Worm (Caenorhabditis elegans) whole organism, L4 larva: ENCODE measurements around the gene sdhb-1.

Source experiments
- ama-1 ChIP-seq: fragments of 150-350 bp; optimal IDR thresholded peaks from 2 replicates; lab custom pipeline; 2014; ENCODE audit warnings: inconsistent platforms, mixed read lengths
- nhr-237 ChIP-seq: sonication (generic microtip); optimal IDR thresholded peaks from 2 replicates; lab custom pipeline; 2017; ENCODE audit warnings: missing biosample characterization, missing genetic modification characterization
- saeg-2 ChIP-seq: fragments of 200-800 bp; sonication (Bioruptor generic); IDR thresholded peaks from 2 replicates; pipeline ENCODE4 v1.3.6; 2022; ENCODE audit warnings: missing genetic modification reagents, missing genetic modification characterization, missing compliant biosample characterization
- skn-1 ChIP-seq: fragments of 150-350 bp; optimal IDR thresholded peaks from 2 replicates; lab custom pipeline; 2014; ENCODE audit warnings: missing biosample characterization, missing genetic modification characterization
- snpc-4 ChIP-seq: fragments of 150-350 bp; optimal IDR thresholded peaks from 2 replicates; lab custom pipeline; 2014; ENCODE audit warnings: missing biosample characterization, missing genetic modification characterization
- tra-1 ChIP-seq: fragments of 200-800 bp; sonication (Bioruptor generic); IDR thresholded peaks from 2 replicates; pipeline ENCODE4 v1.3.6; 2022; ENCODE audit warnings: missing genetic modification reagents, missing genetic modification characterization, missing compliant biosample characterization

DNA sequence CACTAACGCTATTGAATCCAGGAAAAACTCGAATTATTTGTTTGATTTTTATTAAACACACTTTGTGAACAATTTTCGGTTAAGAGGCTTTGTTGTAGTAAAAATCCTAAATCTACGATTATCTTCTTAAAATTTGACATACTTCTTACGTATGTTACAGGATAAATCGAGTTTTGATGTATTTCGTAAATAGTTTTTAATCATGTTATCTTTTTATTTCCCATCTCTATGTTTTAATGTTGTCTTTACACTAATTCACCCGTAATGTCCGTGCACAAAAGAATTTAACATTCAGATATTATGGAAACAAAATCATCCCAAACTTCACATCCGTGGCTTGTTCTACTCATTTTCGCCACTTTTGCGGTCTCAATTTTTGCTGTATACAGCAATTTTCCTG, 28.9 kb downstream of the sdhb-1 start, which contains the start of gene egli-1:
- TF ChIP-seq saeg-2 (GFP tag; lab: Robert Waterston, UW) = no peak
- no peak for TF ChIP-seq nhr-237 (tag; lab: Kevin White, UChicago)
- TF ChIP-seq ama-1 = no peak
- no peak for TF ChIP-seq tra-1 (GFP tag; lab: Robert Waterston, UW)
- TF ChIP-seq skn-1 (tag; lab: Kevin White, UChicago) = no peak
- no peak for TF ChIP-seq snpc-4 (tag; lab: Kevin White, UChicago)
